Worm (Caenorhabditis elegans) whole organism, young adult: ENCODE results near the gene R09H10.7.

ENCODE experiments used
- B0019.2 ChIP-seq: fragments of 200-800 bp; sonication (Bioruptor generic); conservative IDR thresholded peaks from 2 replicates; pipeline ENCODE4 v1.3.6; 2022; ENCODE audit warnings: missing genetic modification reagents, missing genetic modification characterization, missing compliant biosample characterization
- B0035.1 ChIP-seq: sonication (generic microtip); optimal IDR thresholded peaks from 2 replicates; lab custom pipeline; 2016; ENCODE audit warnings: missing genetic modification characterization, mild to moderate bottlenecking, missing compliant biosample characterization, missing genotype, missing genetic modification reagents
- B0336.3 ChIP-seq: fragments of 200-800 bp; sonication (Bioruptor generic); IDR thresholded peaks from 2 replicates; pipeline ENCODE4 v1.3.6; 2022; ENCODE audit warnings: missing genetic modification characterization, missing compliant biosample characterization
- C06A6.2 ChIP-seq: fragments of 200-800 bp; sonication (Bioruptor generic); conservative IDR thresholded peaks from 2 replicates; pipeline ENCODE4 v1.3.6; 2022; ENCODE audit warnings: missing genetic modification characterization, missing compliant biosample characterization
- C17E4.6 ChIP-seq: fragments of 200-800 bp; sonication (Bioruptor generic); IDR thresholded peaks from 2 replicates; pipeline ENCODE4 v1.3.6; 2022; ENCODE audit warnings: missing genetic modification reagents, missing genetic modification characterization, missing compliant biosample characterization
- D2030.7 ChIP-seq: fragments of 200-800 bp; sonication (Bioruptor generic); IDR thresholded peaks from 2 replicates; pipeline ENCODE4 v1.3.6; 2022; ENCODE audit warnings: missing genetic modification reagents, missing genetic modification characterization, missing compliant biosample characterization
- F10E7.11 ChIP-seq: sonication (generic microtip); optimal IDR thresholded peaks from 2 replicates; lab custom pipeline; 2017; ENCODE audit warnings: mild to moderate bottlenecking, missing genetic modification characterization, moderate library complexity, missing compliant biosample characterization
- F22D6.2 ChIP-seq: sonication (generic microtip); optimal IDR thresholded peaks from 2 replicates; lab custom pipeline; 2016; ENCODE audit warnings: mild to moderate bottlenecking, missing genetic modification characterization, missing compliant biosample characterization
- F37B4.10 ChIP-seq: fragments of 200-800 bp; sonication (Bioruptor generic); IDR thresholded peaks from 2 replicates; pipeline ENCODE4 v1.3.6; 2022; ENCODE audit warnings: missing genetic modification characterization, missing compliant biosample characterization
- F57A8.1 ChIP-seq: fragments of 200-800 bp; sonication (Bioruptor generic); optimal IDR thresholded peaks from 2 replicates; lab custom pipeline; 2018; ENCODE audit warnings: mild to moderate bottlenecking, missing genetic modification characterization, moderate library complexity, missing compliant biosample characterization
- T26A5.8 ChIP-seq: sonication (generic microtip); optimal IDR thresholded peaks from 2 replicates; lab custom pipeline; 2016; ENCODE audit warnings: missing genetic modification characterization, missing compliant biosample characterization
- attf-3 ChIP-seq: fragments of 200-800 bp; sonication (Bioruptor generic); conservative IDR thresholded peaks from 2 replicates; pipeline ENCODE4 v1.3.6; 2022; ENCODE audit warnings: missing genetic modification reagents, missing genetic modification characterization, missing compliant biosample characterization
- attf-5 ChIP-seq: fragments of 200-800 bp; sonication (Bioruptor generic); optimal IDR thresholded peaks from 2 replicates; lab custom pipeline; 2018; ENCODE audit warnings: mild to moderate bottlenecking, missing genetic modification characterization, missing compliant biosample characterization
- bed-1 ChIP-seq: fragments of 200-800 bp; sonication (Bioruptor generic); IDR thresholded peaks from 2 replicates; pipeline ENCODE4 v1.3.6; 2022; ENCODE audit warnings: missing genetic modification reagents, missing genetic modification characterization, missing compliant biosample characterization
- cebp-1 ChIP-seq, 2 experiments: fragments of 200-800 bp in 1 of 2; sonication (Bioruptor generic) in 1 of 2; sonication (generic microtip) in 1 of 2; IDR thresholded peaks in 1 of 2; optimal IDR thresholded peaks in 1 of 2; 2 replicates each; pipeline versions ENCODE4 v1.3.6 to Lab custom; 2017 to 2022; ENCODE audit warnings: missing compliant biosample characterization in 2 of 2, missing genetic modification characterization in 2 of 2, mild to moderate bottlenecking in 1 of 2, missing genetic modification reagents in 1 of 2, moderate library complexity in 1 of 2
- ceh-58 ChIP-seq: fragments of 200-800 bp; sonication (Bioruptor generic); IDR thresholded peaks from 2 replicates; pipeline ENCODE4 v1.3.6; 2022; ENCODE audit warnings: missing genetic modification characterization, missing compliant biosample characterization
- dpff-1 ChIP-seq: sonication (generic microtip); optimal IDR thresholded peaks from 2 replicates; lab custom pipeline; 2017; ENCODE audit warnings: mild to moderate bottlenecking, missing genetic modification characterization, missing compliant biosample characterization
- efl-1 ChIP-seq: fragments of 150-350 bp; optimal IDR thresholded peaks from 2 replicates; lab custom pipeline; 2014; ENCODE audit warnings: missing biosample characterization, missing genetic modification reagents, missing genetic modification characterization
- ekl-4 ChIP-seq: fragments of 200-800 bp; sonication (Bioruptor generic); IDR thresholded peaks from 2 replicates; pipeline ENCODE4 v1.3.6; 2022; ENCODE audit warnings: missing genetic modification reagents, missing genetic modification characterization, missing compliant biosample characterization
- him-1 ChIP-seq: sonication (generic microtip); optimal IDR thresholded peaks from 2 replicates; lab custom pipeline; 2016; ENCODE audit warnings: missing genotype, missing genetic modification reagents, missing genetic modification characterization, missing compliant biosample characterization
- hlh-12 ChIP-seq: sonication (generic microtip); optimal IDR thresholded peaks from 2 replicates; lab custom pipeline; 2016; ENCODE audit warnings: missing genetic modification characterization, missing compliant biosample characterization
- hlh-26 ChIP-seq: fragments of 200-800 bp; sonication (Bioruptor generic); conservative IDR thresholded peaks from 2 replicates; pipeline ENCODE4 v1.3.6; 2022; ENCODE audit warnings: missing genetic modification reagents, missing genetic modification characterization, missing compliant biosample characterization
- hsf-1 ChIP-seq: fragments of 200-800 bp; sonication (Bioruptor generic); IDR thresholded peaks from 2 replicates; pipeline ENCODE4 v1.3.6; 2022; ENCODE audit warnings: missing genetic modification reagents, missing genetic modification characterization, missing compliant biosample characterization
- let-607 ChIP-seq, 2 experiments: fragments of 200-800 bp in 1 of 2; sonication (Bioruptor generic) in 1 of 2; sonication (generic microtip) in 1 of 2; optimal IDR thresholded peaks; 2 replicates each; lab custom pipeline; 2016 to 2018; ENCODE audit warnings: mild to moderate bottlenecking in 2 of 2, missing compliant biosample characterization in 2 of 2, missing genetic modification characterization in 2 of 2, moderate library complexity in 2 of 2, missing genotype in 1 of 2
- lin-35 ChIP-seq, 3 experiments: fragments of 150-350 bp in 2 of 3; sonication (generic microtip) in 1 of 3; optimal IDR thresholded peaks; 2 replicates each; lab custom pipeline; 2014 to 2018; ENCODE audit warnings: missing biosample characterization in 3 of 3, missing genetic modification characterization in 3 of 3, missing genetic modification reagents in 3 of 3
- madf-8 ChIP-seq: fragments of 200-800 bp; sonication (Bioruptor generic); conservative IDR thresholded peaks from 2 replicates; pipeline ENCODE4 v1.3.6; 2022; ENCODE audit warnings: missing genetic modification reagents, missing genetic modification characterization, missing compliant biosample characterization
- mcd-1 ChIP-seq: fragments of 200-800 bp; sonication (Bioruptor generic); IDR thresholded peaks from 2 replicates; pipeline ENCODE4 v1.3.6; 2022; ENCODE audit warnings: missing genetic modification reagents, missing genetic modification characterization, missing compliant biosample characterization
- nfya-2 ChIP-seq: fragments of 200-800 bp; sonication (Bioruptor generic); IDR thresholded peaks from 2 replicates; pipeline ENCODE4 v1.3.6; 2022; ENCODE audit warnings: missing genetic modification reagents, missing genetic modification characterization, missing compliant biosample characterization
- nfyb-1 ChIP-seq: fragments of 200-800 bp; sonication (Bioruptor generic); IDR thresholded peaks from 2 replicates; pipeline ENCODE4 v1.3.6; 2022; ENCODE audit warnings: missing genetic modification reagents, missing genetic modification characterization, missing compliant biosample characterization
- nhr-27 ChIP-seq: fragments of 200-800 bp; sonication (Bioruptor generic); optimal IDR thresholded peaks from 2 replicates; lab custom pipeline; 2018; ENCODE audit warnings: mild to moderate bottlenecking, missing genetic modification characterization, moderate library complexity, missing compliant biosample characterization
- nhr-80 ChIP-seq: sonication (generic microtip); optimal IDR thresholded peaks from 2 replicates; lab custom pipeline; 2016; ENCODE audit warnings: missing genetic modification characterization, missing compliant biosample characterization
- rec-8 ChIP-seq, 2 experiments: sonication (generic microtip); optimal IDR thresholded peaks; 2 replicates each; lab custom pipeline; 2016; ENCODE audit warnings: mild to moderate bottlenecking in 2 of 2, missing genetic modification characterization in 2 of 2, missing genetic modification reagents in 2 of 2, missing genotype in 2 of 2, missing biosample characterization in 1 of 2, missing compliant biosample characterization in 1 of 2, moderate library complexity in 1 of 2
- sea-2 ChIP-seq: fragments of 200-800 bp; sonication (Bioruptor generic); IDR thresholded peaks from 2 replicates; pipeline ENCODE4 v1.3.6; 2022; ENCODE audit warnings: missing genetic modification characterization, missing compliant biosample characterization
- tbp1 ChIP-seq: fragments of 200-800 bp; sonication (Bioruptor generic); optimal IDR thresholded peaks from 2 replicates; lab custom pipeline; 2018; ENCODE audit warnings: mild to moderate bottlenecking, missing genetic modification characterization, missing compliant biosample characterization
- xnd-1 ChIP-seq: sonication (generic microtip); optimal IDR thresholded peaks from 2 replicates; lab custom pipeline; 2016; ENCODE audit warnings: missing genotype, missing genetic modification reagents, missing genetic modification characterization, missing compliant biosample characterization
- ztf-18 ChIP-seq: sonication (generic microtip); optimal IDR thresholded peaks from 2 replicates; lab custom pipeline; 2016; ENCODE audit warnings: missing genotype, mild to moderate bottlenecking, missing genetic modification characterization, missing compliant biosample characterization
- ztf-25 ChIP-seq: fragments of 200-800 bp; sonication (Bioruptor generic); IDR thresholded peaks from 2 replicates; pipeline ENCODE4 v1.3.6; 2022; ENCODE audit warnings: missing genetic modification reagents, missing genetic modification characterization, missing compliant biosample characterization

Gene R09H10.7

ce11 chrIV:10602644-10603043 lies 18.3 kb upstream of the R09H10.7 start, which contains the start of gene R09H10.2:
Gene R09H10.2, plus strand, starts transcription at chrIV:10602944.
- TF ChIP-seq sea-2 (GFP tag; lab: Robert Waterston, UW) (no peak), tbp1 (GFP tag; lab: Kevin White, UChicago) (no peak)
- TF ChIP-seq, all 124 proteins: peak for 0

ce11 chrIV:10606575-10607080 lies 14.3 kb upstream of the R09H10.7 start, which contains the start of gene R09H10.3:
Gene R09H10.3, plus strand, starts transcription at chrIV:10607030.
- TF ChIP-seq him-1 (no peak), let-607 (tag; optimal IDR thresholded peaks at IDR 0.05; lab: Kevin White, UChicago) (peak in 1 of 2 experiments; percentile 1), nhr-80 (tag; lab: Kevin White, UChicago) (peak; percentile 75), hlh-12 (tag; lab: Kevin White, UChicago) (no peak), xnd-1 (no peak), T26A5.8 (tag; lab: Kevin White, UChicago) (no peak)

- TF ChIP-seq ceh-58 (GFP tag; lab: Robert Waterston, UW) (no peak), attf-3 (GFP tag; lab: Robert Waterston, UW) (no peak), nfya-2 (GFP tag; lab: Robert Waterston, UW) (no peak), ztf-25 (GFP tag; lab: Robert Waterston, UW) (no peak)
Observed at ce11 chrIV:10608275-10608674, 12.6 kb upstream of the R09H10.7 start, which contains the start of gene R09H10.6. Gene R09H10.6, plus strand, starts transcription at chrIV:10608575.

ce11 chrIV:10609920-10610319 lies 11.0 kb upstream of the R09H10.7 start:
- no peak for TF ChIP-seq efl-1
- no peak for TF ChIP-seq ztf-18
- TF ChIP-seq hlh-26 (GFP tag; lab: Robert Waterston, UW), result no peak
- TF ChIP-seq B0336.3 (GFP tag; lab: Robert Waterston, UW), result no peak
- TF ChIP-seq F57A8.1 (GFP tag; lab: Kevin White, UChicago), result no peak
- no peak for TF ChIP-seq dpff-1
- TF ChIP-seq T26A5.8 (tag; lab: Kevin White, UChicago), result no peak
- no peak for TF ChIP-seq tbp1 (GFP tag; lab: Kevin White, UChicago)
- TF ChIP-seq F37B4.10 (GFP tag; lab: Robert Waterston, UW), result no peak
- TF ChIP-seq hsf-1, result no peak
- TF ChIP-seq mcd-1 (GFP tag; lab: Robert Waterston, UW), result no peak
- TF ChIP-seq C17E4.6 (GFP tag; lab: Robert Waterston, UW), result no peak
- TF ChIP-seq lin-35 (GFP tag; optimal IDR thresholded peaks at IDR 0.05; lab: Kevin White, UChicago), result no peak
- no peak for TF ChIP-seq attf-5 (GFP tag; lab: Kevin White, UChicago)
- no peak for TF ChIP-seq rec-8 (tag; optimal IDR thresholded peaks at IDR 0.05; lab: Kevin White, UChicago)

ce11 chrIV:10612281-10612680 lies 8.6 kb upstream of the R09H10.7 start:
- TF ChIP-seq ztf-25 (GFP tag; lab: Robert Waterston, UW) (no peak), B0019.2 (GFP tag; lab: Robert Waterston, UW) (no peak), nhr-27 (no peak), madf-8 (GFP tag; lab: Robert Waterston, UW) (no peak), F37B4.10 (GFP tag; lab: Robert Waterston, UW) (no peak), B0035.1 (no peak), F10E7.11 (tag; lab: Kevin White, UChicago) (no peak), C06A6.2 (GFP tag; lab: Robert Waterston, UW) (no peak), ztf-18 (no peak), cebp-1 (GFP tag; IDR thresholded peaks at IDR 0.05; lab: Robert Waterston, UW) (no peak), cebp-1 (tag; optimal IDR thresholded peaks at IDR 0.05; lab: Kevin White, UChicago) (no peak), bed-1 (GFP tag; lab: Robert Waterston, UW) (no peak), ekl-4 (GFP tag; lab: Robert Waterston, UW) (no peak), nfyb-1 (GFP tag; lab: Robert Waterston, UW) (no peak), F22D6.2 (tag; lab: Kevin White, UChicago) (no peak), D2030.7 (GFP tag; lab: Robert Waterston, UW) (no peak)
